Worm (Caenorhabditis elegans) whole organism, L3 larva: ENCODE results near the gene C47D12.2.

Source experiments
- R02D3.7 ChIP-seq: fragments of 150-350 bp; optimal IDR thresholded peaks from 2 replicates; lab custom pipeline; 2014; ENCODE audit warnings: missing biosample characterization, missing genetic modification characterization
- ZK546.5 ChIP-seq: sonication (generic microtip); optimal IDR thresholded peaks from 2 replicates; lab custom pipeline; 2017; ENCODE audit warnings: missing biosample characterization, missing genetic modification characterization
- ama-1 ChIP-seq: fragments of 150-350 bp; optimal IDR thresholded peaks from 2 replicates; lab custom pipeline; 2018
- ceh-82 ChIP-seq: fragments of 150-350 bp; optimal IDR thresholded peaks from 2 replicates; lab custom pipeline; 2014; ENCODE audit warnings: missing biosample characterization, missing genetic modification characterization
- egl-27 ChIP-seq: sonication (generic microtip); optimal IDR thresholded peaks from 4 replicates; lab custom pipeline; 2017; ENCODE audit warnings: missing biosample characterization, missing genetic modification reagents, missing genetic modification characterization
- elt-1 ChIP-seq: fragments of 150-350 bp; optimal IDR thresholded peaks from 2 replicates; lab custom pipeline; 2014; ENCODE audit warnings: missing biosample characterization, missing genetic modification characterization
- jun-1 ChIP-seq: fragments of 150-350 bp; optimal IDR thresholded peaks from 2 replicates; lab custom pipeline; 2014; ENCODE audit warnings: missing biosample characterization, missing genetic modification reagents, missing genetic modification characterization
- mdl-1 ChIP-seq: fragments of 150-350 bp; optimal IDR thresholded peaks from 2 replicates; lab custom pipeline; 2014; ENCODE audit warnings: missing biosample characterization, missing genetic modification characterization
- nhr-11 ChIP-seq: fragments of 150-350 bp; optimal IDR thresholded peaks from 2 replicates; lab custom pipeline; 2014; ENCODE audit warnings: missing biosample characterization, missing genetic modification characterization
- nhr-25 ChIP-seq: sonication (generic microtip); optimal IDR thresholded peaks from 2 replicates; lab custom pipeline; 2017; ENCODE audit warnings: missing biosample characterization, missing genetic modification characterization
- skn-1 ChIP-seq: fragments of 150-350 bp; optimal IDR thresholded peaks from 2 replicates; lab custom pipeline; 2014; ENCODE audit warnings: missing biosample characterization, missing genetic modification characterization
- zag-1 ChIP-seq: fragments of 150-350 bp; optimal IDR thresholded peaks from 2 replicates; lab custom pipeline; 2014; ENCODE audit warnings: missing biosample characterization, missing genetic modification characterization
- ztf-11 ChIP-seq: fragments of 150-350 bp; optimal IDR thresholded peaks from 2 replicates; lab custom pipeline; 2014; ENCODE audit warnings: missing biosample characterization, missing genetic modification characterization
- ztf-4 ChIP-seq: fragments of 150-350 bp; optimal IDR thresholded peaks from 2 replicates; lab custom pipeline; 2014; ENCODE audit warnings: missing biosample characterization, missing genetic modification characterization

ce11 chrII:11688643-11689042 is 12.5 kb downstream of the C47D12.2 start, which contains the start of gene kel-1:
- no peak for TF ChIP-seq zag-1 (tag; lab: Kevin White, UChicago)
- no peak for TF ChIP-seq mdl-1 (tag; lab: Kevin White, UChicago)
- TF ChIP-seq ceh-82 (tag; lab: Kevin White, UChicago), result no peak
- no peak for TF ChIP-seq jun-1
- no peak for TF ChIP-seq nhr-11 (tag; lab: Kevin White, UChicago)
- TF ChIP-seq skn-1 (tag; lab: Kevin White, UChicago), result no peak
- TF ChIP-seq elt-1 (tag; lab: Kevin White, UChicago), result no peak
- TF ChIP-seq ztf-4 (tag; lab: Kevin White, UChicago), result no peak
- no peak for TF ChIP-seq ztf-11 (tag; lab: Kevin White, UChicago)
- TF ChIP-seq egl-27 (tag; lab: Kevin White, UChicago), result no peak
- no peak for TF ChIP-seq nhr-25 (tag; lab: Kevin White, UChicago)
- TF ChIP-seq R02D3.7 (tag; lab: Kevin White, UChicago), result no peak
- no peak for TF ChIP-seq ZK546.5 (tag; lab: Kevin White, UChicago)
- no peak for TF ChIP-seq ama-1 (lab: Kevin White, UChicago)
